Fruit fly (Drosophila melanogaster): ENCODE measurements around the gene CG2260.

Gene CG2260

dm6 chrX:8080174-8080573 lies 40.8 kb downstream of the CG2260 start:
- TF ChIP-seq CG1620 (GFP tag; optimal IDR thresholded peaks at IDR 0.05) (no peak), pad (GFP tag; optimal IDR thresholded peaks at IDR 0.05) (no peak), bab1 (GFP tag; optimal IDR thresholded peaks at IDR 0.05) (no peak), cic (GFP tag; optimal IDR thresholded peaks at IDR 0.05) (no peak), CG11617 (GFP tag; optimal IDR thresholded peaks at IDR 0.05) (no peak), CG14711 (tag; optimal IDR thresholded peaks at IDR 0.05) (no peak), Clk (GFP tag; optimal IDR thresholded peaks at IDR 0.05) (no peak), CG7045 (GFP tag; optimal IDR thresholded peaks at IDR 0.05) (no peak)

dm6 chrX:8075300-8075927 lies 45.5 kb downstream of the CG2260 start, which contains the start of the genes Upf2 and CG1571:
Gene Upf2, minus strand, starts transcription at chrX:8075466.
Gene CG1571, plus strand, starts transcription at chrX:8075877.
- TF ChIP-seq Mnt (GFP tag; optimal IDR thresholded peaks at IDR 0.05): peak; percentile 70
- TF ChIP-seq CG7101 (tag; optimal IDR thresholded peaks at IDR 0.05): peak; percentile 31
- peak; percentile 12 for TF ChIP-seq CG14711 (tag; optimal IDR thresholded peaks at IDR 0.05)
- no peak for TF ChIP-seq toe (GFP tag; optimal IDR thresholded peaks at IDR 0.05)
- TF ChIP-seq bab1 (GFP tag; optimal IDR thresholded peaks at IDR 0.05): peak; percentile 77
- TF ChIP-seq pad (GFP tag; optimal IDR thresholded peaks at IDR 0.05): no peak
